Fruit fly (Drosophila melanogaster): ENCODE measurements around the gene CG12535.

CG12535 gene

DNA sequence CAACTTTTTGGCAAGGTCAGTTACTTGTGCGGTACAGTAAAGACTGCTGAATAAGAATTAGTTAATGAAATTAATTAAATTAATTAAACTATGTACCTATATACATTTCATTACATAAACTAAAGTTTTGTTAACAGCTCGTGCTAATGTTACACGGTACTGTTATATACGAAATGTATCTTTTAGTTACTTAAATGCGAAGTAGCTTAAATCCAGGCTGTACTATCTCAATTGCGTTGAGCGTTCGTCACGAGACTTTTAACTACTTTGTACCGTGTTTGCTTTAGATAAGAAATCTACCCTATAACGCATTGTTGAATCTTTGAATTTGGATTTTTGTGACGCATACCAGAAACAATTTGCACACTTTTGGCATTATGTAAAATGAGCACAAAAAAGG is 49.5 kb downstream of the CG12535 start (continued):
- TF ChIP-seq Xbp1 (GFP tag; optimal IDR thresholded peaks at IDR 0.05) (no peak), CG1602 (GFP tag; optimal IDR thresholded peaks at IDR 0.05) (no peak), dati (GFP tag; IDR thresholded peaks at IDR 0.05) (no peak), hbn (GFP tag; IDR thresholded peaks at IDR 0.05; ENCODE audit: partially characterized antibody) (no peak), Eip74EF (GFP tag; optimal IDR thresholded peaks at IDR 0.05) (no peak), Fer1 (GFP tag; optimal IDR thresholded peaks at IDR 0.05) (peak; percentile 46), caup (GFP tag; optimal IDR thresholded peaks at IDR 0.05; ENCODE audit: severe bottlenecking) (peak; percentile 41), CHES-1-like (GFP tag; optimal IDR thresholded peaks at IDR 0.05) (no peak), pzg (GFP tag; optimal IDR thresholded peaks at IDR 0.05) (no peak), aop (GFP tag; IDR thresholded peaks at IDR 0.05) (no peak), CG13624 (GFP tag; optimal IDR thresholded peaks at IDR 0.05) (peak; percentile 30), mam (GFP tag; optimal IDR thresholded peaks at IDR 0.05) (peak; percentile 44), chn (GFP tag; optimal IDR thresholded peaks at IDR 0.05) (no peak), Awh (GFP tag; IDR thresholded peaks at IDR 0.05) (no peak), lola (GFP tag; optimal IDR thresholded peaks at IDR 0.05) (no peak), lab (GFP tag; optimal IDR thresholded peaks at IDR 0.05) (peak; percentile 57), CG12104 (GFP tag; optimal IDR thresholded peaks at IDR 0.05) (peak; percentile 1), emc (GFP tag; optimal IDR thresholded peaks at IDR 0.05) (peak; percentile 29), Aef1 (GFP tag; IDR thresholded peaks at IDR 0.05) (0 out of 3 replicates have a peak, but pooled peaks have one; percentile 31), Asciz (GFP tag; optimal IDR thresholded peaks at IDR 0.05) (no peak), Dip3 (GFP tag; optimal IDR thresholded peaks at IDR 0.05) (peak; percentile 27), CG14014 (GFP tag; IDR thresholded peaks at IDR 0.05) (peak; percentile 50; the same call in 1 of the 2 replicates), CG6813 (GFP tag; optimal IDR thresholded peaks at IDR 0.05) (no peak), lilli (GFP tag; optimal IDR thresholded peaks at IDR 0.05) (peak; percentile 40), HmgD (GFP tag; optimal IDR thresholded peaks at IDR 0.05) (no peak), ato (GFP tag; IDR thresholded peaks at IDR 0.05; ENCODE audit: partially characterized antibody) (no peak), chif (GFP tag; optimal IDR thresholded peaks at IDR 0.05) (no peak), CG1832 (GFP tag; optimal IDR thresholded peaks at IDR 0.05) (no peak), CG15011 (GFP tag; optimal IDR thresholded peaks at IDR 0.05) (peak; percentile 13), CG15269 (tag; optimal IDR thresholded peaks at IDR 0.05) (peak; percentile 40), ranshi (GFP tag; IDR thresholded peaks at IDR 0.05) (0 out of 2 replicates have a peak, but pooled peaks have one; percentile 53), seq (GFP tag; IDR thresholded peaks at IDR 0.05) (no peak), CG11247 (GFP tag; IDR thresholded peaks at IDR 0.05) (no peak), BtbVII (GFP tag; optimal IDR thresholded peaks at IDR 0.05) (peak; percentile 43), wdn (GFP tag; IDR thresholded peaks at IDR 0.05) (peak; percentile 45; the same call in 1 of the 2 replicates), sc (optimal IDR thresholded peaks at IDR 0.05) (no peak), sc (GFP tag; optimal IDR thresholded peaks at IDR 0.05) (no peak), klu (GFP tag; IDR thresholded peaks at IDR 0.05) (peak; percentile 35; the same call in 1 of the 2 replicates), CG12391 (tag; optimal IDR thresholded peaks at IDR 0.05) (no peak), Max (GFP tag; optimal IDR thresholded peaks at IDR 0.05) (peak; percentile 2), CG2889 (GFP tag; IDR thresholded peaks at IDR 0.05) (no peak), Drgx (GFP tag; IDR thresholded peaks at IDR 0.05) (no peak), Abd-B (GFP tag; optimal IDR thresholded peaks at IDR 0.05) (no peak), sens (GFP tag) (peak; percentile 59), CG10431 (GFP tag; optimal IDR thresholded peaks at IDR 0.05) (no peak), C15 (GFP tag; IDR thresholded peaks at IDR 0.05) (no peak), dmrt99B (tag; optimal IDR thresholded peaks at IDR 0.05) (peak; percentile 31), Dek (tag; optimal IDR thresholded peaks at IDR 0.05) (no peak), Lim3 (GFP tag; IDR thresholded peaks at IDR 0.05) (no peak), CG6683 (GFP tag; optimal IDR thresholded peaks at IDR 0.05) (no peak), CG4282 (GFP tag; optimal IDR thresholded peaks at IDR 0.05) (no peak)
